Worm (Caenorhabditis elegans) whole organism, L1 larva: ENCODE measurements around the gene F31E8.5.

Source experiments
- ama-1 ChIP-seq: fragments of 150-350 bp; optimal IDR thresholded peaks from 2 replicates; lab custom pipeline; 2014
- elt-3 ChIP-seq, 6 experiments: fragments of 150-350 bp in 1 of 6; sonication (generic microtip); optimal IDR thresholded peaks; 2 replicates each; lab custom pipeline; 2017 to 2018; ENCODE audit warnings: missing biosample characterization in 6 of 6, missing genetic modification characterization in 6 of 6, inconsistent platforms in 1 of 6
- lin-39 ChIP-seq: fragments of 150-350 bp; optimal IDR thresholded peaks from 2 replicates; lab custom pipeline; 2014; ENCODE audit warnings: missing biosample characterization, missing genetic modification reagents, missing genetic modification characterization
- lsy-2 ChIP-seq, 2 experiments: fragments of 150-350 bp; optimal IDR thresholded peaks; 2 replicates each; lab custom pipeline; 2014; ENCODE audit warnings: missing biosample characterization in 2 of 2, missing genetic modification characterization in 2 of 2
- nhr-28 ChIP-seq: fragments of 150-350 bp; optimal IDR thresholded peaks from 2 replicates; lab custom pipeline; 2014; ENCODE audit warnings: missing biosample characterization, missing genetic modification characterization
- rnt-1 ChIP-seq: sonication (generic microtip); optimal IDR thresholded peaks from 2 replicates; lab custom pipeline; 2016; ENCODE audit warnings: mild to moderate bottlenecking, missing genetic modification characterization, moderate library complexity, missing compliant biosample characterization
- tbx-2 ChIP-seq: sonication (generic microtip); optimal IDR thresholded peaks from 2 replicates; lab custom pipeline; 2016; ENCODE audit warnings: missing genetic modification characterization, missing compliant biosample characterization
- unc-130 ChIP-seq: fragments of 150-350 bp; optimal IDR thresholded peaks from 2 replicates; lab custom pipeline; 2017; ENCODE audit warnings: missing biosample characterization, missing genetic modification characterization, inconsistent platforms
- xbp-1 ChIP-seq: sonication (generic microtip); optimal IDR thresholded peaks from 2 replicates; lab custom pipeline; 2016; ENCODE audit warnings: missing genetic modification characterization, missing compliant biosample characterization

DNA sequence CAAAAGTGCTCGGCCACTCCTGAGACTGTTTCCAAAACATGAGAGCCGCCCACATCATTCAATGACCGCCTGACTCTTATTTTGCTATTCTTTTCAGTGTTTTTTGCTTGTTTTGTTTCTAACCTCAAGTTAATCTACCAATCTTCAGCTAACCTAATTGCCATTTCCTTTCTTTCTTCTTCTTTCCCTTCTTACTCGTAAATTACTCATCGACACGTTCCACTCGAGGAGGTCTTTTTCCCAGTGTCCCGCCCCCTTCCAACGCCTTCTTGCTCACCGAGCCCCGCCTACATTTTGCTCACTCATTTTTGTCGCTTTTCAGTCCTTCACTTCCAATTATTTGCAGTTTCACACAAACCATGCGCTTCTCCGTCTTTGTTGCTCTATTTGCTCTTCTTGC is 42.3 kb downstream of the F31E8.5 start, which contains the start of gene nlp-50:
- TF ChIP-seq rnt-1 (tag; lab: Kevin White, UChicago) (no peak), ama-1 (lab: Kevin White, UChicago) (no peak), lin-39 (no peak), xbp-1 (tag; lab: Kevin White, UChicago) (no peak), lsy-2 (tag; optimal IDR thresholded peaks at IDR 0.05; lab: Kevin White, UChicago) (no peak), tbx-2 (no peak), nhr-28 (no peak), elt-3 (tag; optimal IDR thresholded peaks at IDR 0.05; lab: Kevin White, UChicago) (no peak), unc-130 (tag; lab: Kevin White, UChicago) (no peak)
